Worm (Caenorhabditis elegans): ENCODE data around the gene frpr-1.
"Not testable (repeated sequence)": the region's sequence is repeated elsewhere in the genome, so short reads cannot be mapped to it uniquely, and the experiment has no call there.

Gene frpr-1

ce11 chrX:8155447-8155877 lies 26.0 kb upstream of the frpr-1 start (continued):
- TF ChIP-seq dpl-1 (GFP tag; optimal IDR thresholded peaks at IDR 0.05) (peak; percentile 1), pha-4 (GFP tag; IDR thresholded peaks at IDR 0.05) (peak; percentile 41; the same call in 1 of the 2 replicates), snpc-1.2 (GFP tag; IDR thresholded peaks at IDR 0.05) (peak; percentile 69; the same call in 1 of the 2 replicates), duxl-1 (tag; optimal IDR thresholded peaks at IDR 0.05; ENCODE audit: poor library complexity) (peak; percentile 52), lsy-2 (tag; optimal IDR thresholded peaks at IDR 0.05) (peak in 1 of 2 experiments; percentile 36), T26A8.4 (GFP tag; IDR thresholded peaks at IDR 0.05) (peak; percentile 54), mes-2 (tag; optimal IDR thresholded peaks at IDR 0.05; ENCODE audit: poor library complexity, severe bottlenecking) (peak; percentile 76), mdl-1 (tag; optimal IDR thresholded peaks at IDR 0.05) (peak; percentile 9 to 70), Y75B8A.6 (GFP tag; IDR thresholded peaks at IDR 0.05) (peak; percentile 67; the same call in 1 of the 2 replicates), madf-9 (GFP tag; conservative IDR thresholded peaks at IDR 0.05) (peak; percentile 35; the same call in 1 of the 2 replicates), arid-1 (GFP tag; conservative IDR thresholded peaks at IDR 0.05) (peak; percentile 15; the same call in 1 of the 2 replicates), mep-1 (tag; optimal IDR thresholded peaks at IDR 0.05) (peak; percentile 16), Y105C5A.15 (GFP tag; IDR thresholded peaks at IDR 0.05) (0 out of 2 replicates have a peak, but pooled peaks have one; percentile 16), gei-8 (GFP tag; optimal IDR thresholded peaks at IDR 0.05) (peak; percentile 46), daf-16 (tag; optimal IDR thresholded peaks at IDR 0.05) (peak; percentile 12), Y48G9A.11 (GFP tag; IDR thresholded peaks at IDR 0.05) (peak; percentile 51; the same call in 1 of the 2 replicates), vab-7 (GFP tag; IDR thresholded peaks at IDR 0.05) (peak; percentile 43; the same call in 1 of the 2 replicates)
- not testable (repeated sequence) for TF ChIP-seq pha-4 (tag; optimal IDR thresholded peaks at IDR 0.05); daf-16 (GFP tag; optimal IDR thresholded peaks at IDR 0.05)

- TF ChIP-seq lin-13 (GFP tag; optimal IDR thresholded peaks at IDR 0.05) (peak; percentile 2), hlh-11 (tag; optimal IDR thresholded peaks at IDR 0.05) (peak; percentile 3), dmd-6 (GFP tag; IDR thresholded peaks at IDR 0.05) (peak; percentile 30), madf-9 (GFP tag; conservative IDR thresholded peaks at IDR 0.05) (peak; percentile 33; the same call in 1 of the 2 replicates), vab-7 (GFP tag; IDR thresholded peaks at IDR 0.05) (peak; percentile 24; the same call in 1 of the 2 replicates), nhr-102 (tag; optimal IDR thresholded peaks at IDR 0.05) (peak; percentile 8), lin-38 (GFP tag; IDR thresholded peaks at IDR 0.05) (peak; percentile 53), ctbp-1 (GFP tag; IDR thresholded peaks at IDR 0.05) (peak; percentile 45; the same call in 1 of the 2 replicates), rbr-2 (tag; optimal IDR thresholded peaks at IDR 0.05) (peak; percentile 10), spr-1 (tag; optimal IDR thresholded peaks at IDR 0.05) (peak; percentile 43), mes-2 (tag; optimal IDR thresholded peaks at IDR 0.05; ENCODE audit: poor library complexity, severe bottlenecking) (peak; percentile 55), T20F7.1 (GFP tag; optimal IDR thresholded peaks at IDR 0.05) (peak; percentile 24), dmd-8 (GFP tag; IDR thresholded peaks at IDR 0.05) (0 out of 2 replicates have a peak, but pooled peaks have one; percentile 18), pha-4 (GFP tag; IDR thresholded peaks at IDR 0.05) (peak; percentile 53; the same call in 1 of the 2 replicates), D1046.2 (GFP tag; IDR thresholded peaks at IDR 0.05) (0 out of 2 replicates have a peak, but pooled peaks have one; percentile 4), Y48G9A.11 (GFP tag; IDR thresholded peaks at IDR 0.05) (peak; percentile 62), lim-7 (GFP tag; IDR thresholded peaks at IDR 0.05) (peak; percentile 56), hlh-30 (tag; optimal IDR thresholded peaks at IDR 0.05; ENCODE audit: insufficient read depth) (peak; percentile 86), hif-1 (tag; optimal IDR thresholded peaks at IDR 0.05) (peak; percentile 14), snpc-1.2 (GFP tag; IDR thresholded peaks at IDR 0.05) (peak; percentile 67; the same call in 1 of the 2 replicates), egl-43 (GFP tag; IDR thresholded peaks at IDR 0.05) (peak; percentile 82; the same call in 1 of the 2 replicates), tra-1 (GFP tag; IDR thresholded peaks at IDR 0.05) (0 out of 2 replicates have a peak, but pooled peaks have one; percentile 29), T26A8.4 (GFP tag; IDR thresholded peaks at IDR 0.05) (peak; percentile 72; the same call in 1 of the 2 replicates), spr-3 (GFP tag; optimal IDR thresholded peaks at IDR 0.05) (peak; percentile 32), daf-16 (GFP tag; optimal IDR thresholded peaks at IDR 0.05) (peak in 1 of 2 experiments; percentile 69), daf-16 (tag; optimal IDR thresholded peaks at IDR 0.05) (peak; percentile 39), F26F4.8 (GFP tag; conservative IDR thresholded peaks at IDR 0.05) (0 out of 2 replicates have a peak, but pooled peaks have one; percentile 48), duxl-1 (tag; optimal IDR thresholded peaks at IDR 0.05; ENCODE audit: poor library complexity) (peak; percentile 34), hmg-1.1 (GFP tag; IDR thresholded peaks at IDR 0.05) (peak; percentile 44; the same call in 1 of the 2 replicates), mep-1 (tag; optimal IDR thresholded peaks at IDR 0.05) (peak; percentile 46), nhr-48 (tag; optimal IDR thresholded peaks at IDR 0.05) (peak; percentile 61), lsy-2 (tag; optimal IDR thresholded peaks at IDR 0.05) (peak in 1 of 2 experiments; percentile 11), Y5F2A.4 (GFP tag; optimal IDR thresholded peaks at IDR 0.05) (peak; percentile 63), dve-1 (tag; optimal IDR thresholded peaks at IDR 0.05; ENCODE audit: insufficient read depth) (peak; percentile 39)
- not testable (repeated sequence) for TF ChIP-seq pha-4 (tag; optimal IDR thresholded peaks at IDR 0.05)
Measured at ce11 chrX:8154374-8154836, 25.0 kb upstream of the frpr-1 start.
